Comparison of ENCODE assay signal across 1 fruit fly cellular context in the genomic region with DNA sequence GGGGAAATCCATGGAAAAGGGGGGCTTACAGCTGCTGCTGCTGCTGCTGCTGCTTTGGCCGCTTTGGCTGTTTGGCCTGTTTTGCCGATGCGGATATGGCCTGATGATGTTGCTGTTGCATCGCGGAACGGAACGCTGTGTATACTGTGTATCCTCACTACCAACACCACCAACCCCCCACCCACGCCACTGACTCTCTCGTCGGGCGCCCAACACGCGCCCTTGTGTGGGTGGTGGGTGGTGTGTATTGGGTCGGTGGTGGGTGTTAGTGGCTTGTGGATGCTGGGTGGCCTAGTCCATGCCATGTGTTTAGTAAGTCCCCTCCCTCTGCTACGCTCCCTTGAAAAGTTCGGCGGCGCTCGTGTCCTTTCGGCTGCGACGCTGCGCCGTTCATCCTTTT.
TF ChIP-seq lines count a peak whose summit lies in the region.

No protein-coding gene starts in this region.

TF ChIP-seq in whole organism, embryonic, 481 proteins besides CTCF, POLR2A, EP300 and RAD21 (continued from another document):
- no peak for TF ChIP-seq CG3163 (GFP tag; optimal IDR thresholded peaks at IDR 0.05; lab: Kevin White, UChicago)
- no peak for TF ChIP-seq CG4854 (GFP tag; optimal IDR thresholded peaks at IDR 0.05; lab: Kevin White, UChicago)
- TF ChIP-seq crol (GFP tag; IDR thresholded peaks at IDR 0.05; lab: Robert Waterston, UW), result peak; percentile 45; the same call in 1 of the 2 replicates
- TF ChIP-seq oc (tag; optimal IDR thresholded peaks at IDR 0.05; lab: Kevin White, UChicago), result no peak
- TF ChIP-seq Drgx (GFP tag; IDR thresholded peaks at IDR 0.05; lab: Robert Waterston, UW), result 0 out of 2 replicates have a peak, but pooled peaks have one; percentile 16
- TF ChIP-seq sob (GFP tag; IDR thresholded peaks at IDR 0.05; lab: Robert Waterston, UW), result 0 out of 2 replicates have a peak, but pooled peaks have one; percentile 30
- peak; percentile 81 for TF ChIP-seq Med (GFP tag; lab: Kevin White, UChicago)
- no peak for TF ChIP-seq nom (GFP tag; optimal IDR thresholded peaks at IDR 0.05; lab: Kevin White, UChicago)
- TF ChIP-seq Dll (GFP tag; IDR thresholded peaks at IDR 0.05; lab: Robert Waterston, UW; ENCODE audit: partially characterized antibody), result no peak
- TF ChIP-seq CG11696 (GFP tag; IDR thresholded peaks at IDR 0.05; lab: Robert Waterston, UW), result no peak
- TF ChIP-seq eve (GFP tag; optimal IDR thresholded peaks at IDR 0.05; lab: Kevin White, UChicago), result no peak
- peak; percentile 10; the same call in 1 of the 2 replicates for TF ChIP-seq amos (GFP tag; IDR thresholded peaks at IDR 0.05; lab: Robert Waterston, UW; ENCODE audit: partially characterized antibody)
- no peak for TF ChIP-seq CG2712 (tag; optimal IDR thresholded peaks at IDR 0.05; lab: Kevin White, UChicago)
